Worm (Caenorhabditis elegans) whole organism, L4 larva: ENCODE measurements around the gene F27D9.12.

ENCODE experiments used
- daf-19 ChIP-seq: fragments of 200-800 bp; sonication (Bioruptor generic); conservative IDR thresholded peaks from 2 replicates; pipeline ENCODE4 v1.3.6; 2022; ENCODE audit warnings: missing genetic modification characterization, missing compliant biosample characterization
- fkh-10 ChIP-seq: fragments of 150-350 bp; optimal IDR thresholded peaks from 2 replicates; lab custom pipeline; 2014; ENCODE audit warnings: missing biosample characterization, missing genetic modification reagents, missing genetic modification characterization
- pha-4 ChIP-seq, 2 experiments: fragments of 150-350 bp in 1 of 2; fragments of 200-800 bp in 1 of 2; sonication (Bioruptor generic) in 1 of 2; IDR thresholded peaks in 1 of 2; optimal IDR thresholded peaks in 1 of 2; 2 replicates each; pipeline versions ENCODE4 v1.3.6 to Lab custom; 2014 to 2022; ENCODE audit warnings: missing genetic modification characterization in 2 of 2, missing genetic modification reagents in 2 of 2, missing biosample characterization in 1 of 2, missing compliant biosample characterization in 1 of 2
- skn-1 ChIP-seq: fragments of 150-350 bp; optimal IDR thresholded peaks from 2 replicates; lab custom pipeline; 2014; ENCODE audit warnings: missing biosample characterization, missing genetic modification characterization

- TF ChIP-seq skn-1 (tag; lab: Kevin White, UChicago): no peak
- TF ChIP-seq daf-19 (GFP tag; lab: Robert Waterston, UW): no peak
- peak; percentile 34 for TF ChIP-seq fkh-10
- no peak for TF ChIP-seq pha-4 (GFP tag; IDR thresholded peaks at IDR 0.05; lab: Robert Waterston, UW)
- no peak for TF ChIP-seq pha-4 (tag; optimal IDR thresholded peaks at IDR 0.05; lab: Kevin White, UChicago)
Observed at ce11 chrX:7679835-7680234, 23.1 kb upstream of the F27D9.12 start.
